Worm (Caenorhabditis elegans) whole organism, early embryonic: ENCODE results near the gene ZK285.2.
A peak's percentile ranks its signal among the peaks of the same experiment; 100 is the strongest.

Source experiments
- B0310.2 ChIP-seq: sonication (generic microtip); optimal IDR thresholded peaks from 2 replicates; lab custom pipeline; 2016; ENCODE audit warnings: mild to moderate bottlenecking, missing genetic modification characterization, missing compliant biosample characterization
- F13C5.2 ChIP-seq: sonication (generic microtip); optimal IDR thresholded peaks from 2 replicates; lab custom pipeline; 2017; ENCODE audit warnings: mild to moderate bottlenecking, missing genetic modification characterization, inconsistent platforms, missing compliant biosample characterization
- aly-1 ChIP-seq: sonication (generic microtip); optimal IDR thresholded peaks from 2 replicates; lab custom pipeline; 2016; ENCODE audit warnings: missing genetic modification characterization, missing compliant biosample characterization
- ama-1 ChIP-seq: fragments of 150-350 bp; optimal IDR thresholded peaks from 2 replicates; lab custom pipeline; 2014
- ceh-13 ChIP-seq: fragments of 200-800 bp; sonication (Bioruptor generic); optimal IDR thresholded peaks from 2 replicates; lab custom pipeline; 2018; ENCODE audit warnings: mild to moderate bottlenecking, missing genetic modification characterization, missing compliant biosample characterization
- ceh-36 ChIP-seq: sonication (generic microtip); optimal IDR thresholded peaks from 2 replicates; lab custom pipeline; 2016; ENCODE audit warnings: missing genetic modification characterization, inconsistent platforms, missing compliant biosample characterization
- ets-7 ChIP-seq: sonication (generic microtip); optimal IDR thresholded peaks from 2 replicates; lab custom pipeline; 2016; ENCODE audit warnings: missing genotype, missing genetic modification characterization, missing compliant biosample characterization
- flt-1 ChIP-seq: fragments of 200-800 bp; sonication (Bioruptor generic); IDR thresholded peaks from 2 replicates; pipeline ENCODE4 v1.3.6; 2022; ENCODE audit warnings: missing genetic modification characterization, missing compliant biosample characterization
- hmbx-1 ChIP-seq: sonication (generic microtip); optimal IDR thresholded peaks from 2 replicates; lab custom pipeline; 2016; ENCODE audit warnings: mild to moderate bottlenecking, missing genetic modification characterization, missing compliant biosample characterization
- hmg-4 ChIP-seq: fragments of 200-800 bp; sonication (Bioruptor generic); optimal IDR thresholded peaks from 2 replicates; lab custom pipeline; 2018; ENCODE audit warnings: mild to moderate bottlenecking, missing genetic modification characterization, missing compliant biosample characterization
- hnd-1 ChIP-seq: sonication (generic microtip); optimal IDR thresholded peaks from 2 replicates; lab custom pipeline; 2016; ENCODE audit warnings: missing genetic modification characterization, missing compliant biosample characterization
- pes-1 ChIP-seq: fragments of 200-800 bp; sonication (Bioruptor generic); IDR thresholded peaks from 2 replicates; pipeline ENCODE4 v1.3.6; 2022; ENCODE audit warnings: missing genetic modification reagents, missing genetic modification characterization, missing compliant biosample characterization
- scrt-1 ChIP-seq: fragments of 200-800 bp; sonication (Bioruptor generic); IDR thresholded peaks from 2 replicates; pipeline ENCODE4 v1.3.6; 2022; ENCODE audit warnings: missing genetic modification characterization, missing compliant biosample characterization
- sea-1 ChIP-seq: fragments of 200-800 bp; sonication (Bioruptor generic); conservative IDR thresholded peaks from 2 replicates; pipeline ENCODE4 v1.3.6; 2022; ENCODE audit warnings: missing genetic modification characterization, missing compliant biosample characterization
- tbx-11 ChIP-seq: fragments of 200-800 bp; sonication (Bioruptor generic); IDR thresholded peaks from 2 replicates; pipeline ENCODE4 v1.3.6; 2022; ENCODE audit warnings: missing genetic modification characterization, missing compliant biosample characterization
- tbx-37 ChIP-seq: fragments of 200-800 bp; sonication (Bioruptor generic); conservative IDR thresholded peaks from 2 replicates; pipeline ENCODE4 v1.3.6; 2022; ENCODE audit warnings: missing genetic modification reagents, missing genetic modification characterization, missing compliant biosample characterization
- tra-4 ChIP-seq: sonication (generic microtip); optimal IDR thresholded peaks from 2 replicates; lab custom pipeline; 2017; ENCODE audit warnings: missing genetic modification characterization, missing compliant biosample characterization

ZK285.2 gene

ce11 chrV:16041412-16041811, 5.3 kb upstream of the ZK285.2 start:
- TF ChIP-seq hmg-4 (GFP tag; lab: Kevin White, UChicago), result no peak
- TF ChIP-seq B0310.2 (tag; lab: Kevin White, UChicago), result no peak

ce11 chrV:16041925-16042742, 4.5 kb upstream of the ZK285.2 start, which contains the start of the genes his-2 and his-1:
his-2 (minus strand) TSS chrV:16042283.
his-1 (plus strand) TSS chrV:16042520.
- TF ChIP-seq pes-1 (GFP tag; lab: Robert Waterston, UW) (peak; percentile 73), flt-1 (GFP tag; lab: Robert Waterston, UW) (peak; percentile 43), sea-1 (GFP tag; lab: Robert Waterston, UW) (peak; percentile 47; the same call in 1 of the 2 replicates), tbx-11 (GFP tag; lab: Robert Waterston, UW) (peak; percentile 49; the same call in 1 of the 2 replicates), aly-1 (tag; lab: Kevin White, UChicago) (peak; percentile 61), ama-1 (lab: Kevin White, UChicago) (peak; percentile 95)

- TF ChIP-seq tbx-11 (GFP tag; lab: Robert Waterston, UW) (0 out of 2 replicates have a peak, but pooled peaks have one; percentile 1), hmg-4 (GFP tag; lab: Kevin White, UChicago) (no peak), hmbx-1 (tag; lab: Kevin White, UChicago) (no peak), aly-1 (tag; lab: Kevin White, UChicago) (peak; percentile 81), ama-1 (lab: Kevin White, UChicago) (peak; percentile 83), ceh-36 (tag; lab: Kevin White, UChicago) (peak; percentile 3), B0310.2 (tag; lab: Kevin White, UChicago) (peak; percentile 32), tra-4 (tag; lab: Kevin White, UChicago) (no peak), hnd-1 (tag; lab: Kevin White, UChicago) (no peak), F13C5.2 (tag; lab: Kevin White, UChicago) (no peak)
These were observed 4.0 kb upstream of the ZK285.2 start for ce11 chrV:16042743-16043014.

- TF ChIP-seq hnd-1 (tag; lab: Kevin White, UChicago), result no peak
- TF ChIP-seq tra-4 (tag; lab: Kevin White, UChicago), result no peak
- no peak for TF ChIP-seq ceh-13 (GFP tag; lab: Kevin White, UChicago)
- TF ChIP-seq scrt-1 (GFP tag; lab: Robert Waterston, UW), result no peak
- no peak for TF ChIP-seq ama-1 (lab: Kevin White, UChicago)
- no peak for TF ChIP-seq hmg-4 (GFP tag; lab: Kevin White, UChicago)
- no peak for TF ChIP-seq tbx-37 (GFP tag; lab: Robert Waterston, UW)
- no peak for TF ChIP-seq sea-1 (GFP tag; lab: Robert Waterston, UW)
- TF ChIP-seq flt-1 (GFP tag; lab: Robert Waterston, UW), result no peak
- no peak for TF ChIP-seq hmbx-1 (tag; lab: Kevin White, UChicago)
- TF ChIP-seq pes-1 (GFP tag; lab: Robert Waterston, UW), result no peak
- TF ChIP-seq tbx-11 (GFP tag; lab: Robert Waterston, UW), result no peak
- TF ChIP-seq B0310.2 (tag; lab: Kevin White, UChicago), result no peak
- TF ChIP-seq ets-7, result no peak
- no peak for TF ChIP-seq aly-1 (tag; lab: Kevin White, UChicago)
- no peak for TF ChIP-seq ceh-36 (tag; lab: Kevin White, UChicago)
These were observed 3.0 kb upstream of the ZK285.2 start for ce11 chrV:16043686-16044085.

- TF ChIP-seq hmg-4 (GFP tag; lab: Kevin White, UChicago), result no peak
- TF ChIP-seq scrt-1 (GFP tag; lab: Robert Waterston, UW), result no peak
- TF ChIP-seq hnd-1 (tag; lab: Kevin White, UChicago), result no peak
These were observed 836 bp upstream of the ZK285.2 start, which contains the start of gene T10C6.15 for ce11 chrV:16045837-16046236. T10C6.15 (minus strand) TSS chrV:16045940.

ce11 chrV:16047052-16047451, 379 bp downstream of the ZK285.2 start:
- TF ChIP-seq tbx-11 (GFP tag; lab: Robert Waterston, UW), result 0 out of 2 replicates have a peak, but pooled peaks have one; percentile 7
- no peak for TF ChIP-seq ceh-36 (tag; lab: Kevin White, UChicago)

ce11 chrV:16047508-16047907, 835 bp downstream of the ZK285.2 start, which contains the start of gene str-198:
str-198 (plus strand) TSS chrV:16047808.
- TF ChIP-seq sea-1 (GFP tag; lab: Robert Waterston, UW) (no peak), scrt-1 (GFP tag; lab: Robert Waterston, UW) (no peak), tbx-11 (GFP tag; lab: Robert Waterston, UW) (no peak), tra-4 (tag; lab: Kevin White, UChicago) (no peak), hmbx-1 (tag; lab: Kevin White, UChicago) (no peak), pes-1 (GFP tag; lab: Robert Waterston, UW) (no peak), tbx-37 (GFP tag; lab: Robert Waterston, UW) (no peak), hmg-4 (GFP tag; lab: Kevin White, UChicago) (no peak), ama-1 (lab: Kevin White, UChicago) (no peak), F13C5.2 (tag; lab: Kevin White, UChicago) (no peak), ceh-36 (tag; lab: Kevin White, UChicago) (no peak), aly-1 (tag; lab: Kevin White, UChicago) (no peak), B0310.2 (tag; lab: Kevin White, UChicago) (no peak), ets-7 (no peak), hnd-1 (tag; lab: Kevin White, UChicago) (no peak), ceh-13 (GFP tag; lab: Kevin White, UChicago) (no peak), flt-1 (GFP tag; lab: Robert Waterston, UW) (no peak)
